Fruit fly (Drosophila melanogaster) whole organism, adult: Measurements from ENCODE around the gene CG31068.
A peak's percentile ranks its signal among the peaks of the same experiment; 100 is the strongest.

Experiments used
- CG11617 ChIP-seq: fragments of 200-800 bp; sonication (Bioruptor generic); optimal IDR thresholded peaks from 2 replicates; lab custom pipeline; 2017; ENCODE audit warnings: mild to moderate bottlenecking, missing biosample characterization, missing genetic modification reagents, missing genetic modification characterization
- CG12768 ChIP-seq: fragments of 200-800 bp; sonication (Bioruptor generic); optimal IDR thresholded peaks from 2 replicates; lab custom pipeline; 2017; ENCODE audit warnings: missing biosample characterization, missing genetic modification characterization, mild to moderate bottlenecking, moderate library complexity, missing genetic modification reagents
- CG14711 ChIP-seq: fragments of 200-800 bp; sonication (Bioruptor generic); optimal IDR thresholded peaks from 2 replicates; lab custom pipeline; 2018; ENCODE audit warnings: missing biosample characterization, mild to moderate bottlenecking, missing genetic modification characterization, moderate library complexity
- CG5204 ChIP-seq: fragments of 200-800 bp; sonication (Bioruptor generic); optimal IDR thresholded peaks from 2 replicates; lab custom pipeline; 2016; ENCODE audit warnings: missing biosample characterization, missing genetic modification characterization
- CG7101 ChIP-seq: fragments of 200-800 bp; sonication (Bioruptor generic); optimal IDR thresholded peaks from 2 replicates; lab custom pipeline; 2018; ENCODE audit warnings: missing biosample characterization, mild to moderate bottlenecking, missing genetic modification characterization, moderate library complexity
- Clk ChIP-seq: fragments of 200-800 bp; sonication (Bioruptor generic); optimal IDR thresholded peaks from 2 replicates; lab custom pipeline; 2017; ENCODE audit warnings: missing biosample characterization, missing genetic modification characterization
- Crg-1 ChIP-seq: fragments of 200-800 bp; sonication (Bioruptor generic); optimal IDR thresholded peaks from 2 replicates; lab custom pipeline; 2016; ENCODE audit warnings: missing biosample characterization, missing genetic modification characterization
- Mnt ChIP-seq: fragments of 200-800 bp; sonication (Bioruptor generic); optimal IDR thresholded peaks from 2 replicates; lab custom pipeline; 2016; ENCODE audit warnings: missing biosample characterization, mild to moderate bottlenecking, missing genetic modification characterization
- cic ChIP-seq: fragments of 200-800 bp; sonication (Bioruptor generic); optimal IDR thresholded peaks from 2 replicates; lab custom pipeline; 2017; ENCODE audit warnings: missing biosample characterization, mild to moderate bottlenecking, missing genetic modification characterization, moderate library complexity
- kay ChIP-seq: fragments of 200-800 bp; sonication (Bioruptor generic); peaks from one replicate; lab custom pipeline; 2016; ENCODE audit warnings: missing biosample characterization, missing genetic modification characterization, borderline replicate concordance
- toe ChIP-seq: fragments of 200-800 bp; sonication (Bioruptor generic); optimal IDR thresholded peaks from 2 replicates; lab custom pipeline; 2016; ENCODE audit warnings: missing biosample characterization, missing genetic modification characterization

- no peak for TF ChIP-seq Crg-1 (GFP tag; lab: Kevin White, UChicago)
- TF ChIP-seq CG7101 (tag; lab: Kevin White, UChicago): no peak
- TF ChIP-seq CG11617 (GFP tag; lab: Kevin White, UChicago): no peak
- no peak for TF ChIP-seq toe (GFP tag; lab: Kevin White, UChicago)
- no peak for TF ChIP-seq kay
- peak; percentile 35 for TF ChIP-seq Mnt
- peak; percentile 30 for TF ChIP-seq CG12768
- TF ChIP-seq cic (GFP tag; lab: Kevin White, UChicago): peak; percentile 60
- TF ChIP-seq CG5204 (GFP tag; lab: Kevin White, UChicago): no peak
- TF ChIP-seq Clk (GFP tag; lab: Kevin White, UChicago): no peak
- no peak for TF ChIP-seq CG14711 (tag; lab: Kevin White, UChicago)
Measured at dm6 chr3R:27244742-27245400, 11.4 kb downstream of the CG31068 start, which contains the start of gene CG18766.
